Fruit fly (Drosophila melanogaster) whole organism, wandering third instar larva: Measurements from ENCODE around the gene sstn.

Experiments used
- HLH106 ChIP-seq: fragments of 200-800 bp; optimal IDR thresholded peaks from 3 replicates; lab custom pipeline; 2019; ENCODE audit warnings: missing biosample characterization, mild to moderate bottlenecking, missing genetic modification characterization, moderate library complexity
- Hr78 ChIP-seq: fragments of >200 bp; optimal IDR thresholded peaks from 2 replicates; lab custom pipeline; 2017; ENCODE audit warnings: missing biosample characterization, missing genetic modification characterization
- Hr83 ChIP-seq: fragments of 200-300 bp; sonication (Bioruptor generic); optimal IDR thresholded peaks from 2 replicates; lab custom pipeline; 2016; ENCODE audit warnings: missing biosample characterization, mild to moderate bottlenecking, missing genetic modification characterization, moderate library complexity; ENCODE audit not compliant: poor library complexity, severe bottlenecking
- fru ChIP-seq: fragments of 200-800 bp; sonication (Bioruptor generic); optimal IDR thresholded peaks from 3 replicates; lab custom pipeline; 2016; ENCODE audit warnings: missing biosample characterization, mild to moderate bottlenecking, missing genetic modification characterization
- psq ChIP-seq: fragments of 200-800 bp; sonication (Bioruptor generic); optimal IDR thresholded peaks from 3 replicates; lab custom pipeline; 2017; ENCODE audit warnings: missing biosample characterization, mild to moderate bottlenecking, missing genetic modification characterization, moderate library complexity
- usp ChIP-seq: fragments of >200 bp; optimal IDR thresholded peaks from 2 replicates; lab custom pipeline; 2017; ENCODE audit warnings: missing biosample characterization, missing genetic modification characterization

DNA sequence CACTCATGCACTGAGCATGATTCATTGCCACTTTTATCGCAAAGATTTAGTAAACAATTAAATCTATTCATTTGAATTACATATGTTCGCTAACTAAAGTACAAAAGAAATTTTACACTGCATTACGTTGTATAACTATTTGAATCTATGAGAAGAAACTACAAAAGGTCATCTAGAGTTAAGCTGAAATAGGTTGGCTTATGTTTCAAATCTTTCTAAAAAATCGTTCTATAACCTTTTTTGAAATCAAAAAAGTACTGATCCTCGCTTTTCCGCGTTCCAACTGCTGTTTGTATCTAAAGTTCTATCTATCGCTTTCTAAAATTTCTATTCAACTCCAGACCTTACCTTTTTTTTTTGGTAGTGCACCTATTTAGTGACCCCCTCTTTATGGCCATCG, 31.2 kb upstream of the sstn start:
- TF ChIP-seq Hr78: no peak
- TF ChIP-seq usp (GFP tag; lab: Kevin White, UChicago): no peak
- no peak for TF ChIP-seq HLH106 (tag; lab: Kevin White, UChicago)
- TF ChIP-seq Hr83 (GFP tag; lab: Kevin White, UChicago): no peak
- TF ChIP-seq psq (GFP tag; lab: Kevin White, UChicago): no peak
- no peak for TF ChIP-seq fru (GFP tag; lab: Kevin White, UChicago)
